Fruit fly (Drosophila melanogaster): ENCODE results near the gene CG32797.

DNA sequence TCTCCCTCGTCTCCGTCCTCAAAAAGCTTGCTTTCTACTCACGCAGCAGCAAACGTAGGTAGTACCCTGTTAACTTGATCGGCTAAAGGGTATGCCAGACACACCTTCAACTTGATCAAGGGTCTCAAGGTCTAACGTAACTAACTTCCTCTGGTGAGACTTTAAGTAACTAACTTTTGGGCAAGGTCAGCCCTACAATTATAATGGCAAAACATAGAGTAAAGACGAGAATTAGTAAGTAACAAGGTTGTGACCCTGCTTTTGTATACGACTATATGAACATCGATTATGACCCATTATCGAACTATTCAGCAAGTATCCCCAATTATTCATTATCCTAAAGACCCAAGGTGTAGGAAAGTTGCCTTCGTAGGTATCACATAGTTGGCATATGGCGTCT, 38.5 kb upstream of the CG32797 start:
- TF ChIP-seq EcR (GFP tag; optimal IDR thresholded peaks at IDR 0.05) (no peak), CG12605 (GFP tag; IDR thresholded peaks at IDR 0.05) (no peak), D1 (tag; optimal IDR thresholded peaks at IDR 0.05) (no peak), CG15710 (tag; optimal IDR thresholded peaks at IDR 0.05) (no peak), Pif1B (GFP tag; optimal IDR thresholded peaks at IDR 0.05) (no peak), CG13204 (GFP tag; optimal IDR thresholded peaks at IDR 0.05) (no peak)
